Worm (Caenorhabditis elegans) whole organism, L4 larva: ENCODE results near the gene srsx-33.
"Not testable (repeated sequence)": the region's sequence is repeated elsewhere in the genome, so short reads cannot be mapped to it uniquely, and the experiment has no call there.

Experiments used
- F26F4.8 ChIP-seq: fragments of 200-800 bp; sonication (Bioruptor generic); conservative IDR thresholded peaks from 2 replicates; pipeline ENCODE4 v1.3.6; 2022; ENCODE audit warnings: missing genetic modification characterization, missing compliant biosample characterization
- F49E8.2 ChIP-seq: sonication (generic microtip); optimal IDR thresholded peaks from 2 replicates; lab custom pipeline; 2016; ENCODE audit warnings: missing compliant biosample characterization, mild to moderate bottlenecking, missing genetic modification characterization, borderline replicate concordance
- ZK546.5 ChIP-seq, 2 experiments: sonication (generic microtip); optimal IDR thresholded peaks; 2 replicates each; lab custom pipeline; 2017; ENCODE audit warnings: missing biosample characterization in 2 of 2, missing genetic modification characterization in 2 of 2
- arid-1 ChIP-seq: fragments of 200-800 bp; sonication (Bioruptor generic); conservative IDR thresholded peaks from 2 replicates; pipeline ENCODE4 v1.3.6; 2022; ENCODE audit warnings: missing genetic modification reagents, missing genetic modification characterization, missing compliant biosample characterization
- attf-4 ChIP-seq: sonication (generic microtip); optimal IDR thresholded peaks from 3 replicates; lab custom pipeline; 2017; ENCODE audit warnings: missing biosample characterization, missing genetic modification characterization
- ceh-82 ChIP-seq: sonication (generic microtip); optimal IDR thresholded peaks from 2 replicates; lab custom pipeline; 2017; ENCODE audit warnings: missing biosample characterization, missing genetic modification characterization
- ctbp-1 ChIP-seq: fragments of 200-800 bp; sonication (Bioruptor generic); IDR thresholded peaks from 2 replicates; pipeline ENCODE4 v1.3.6; 2022; ENCODE audit warnings: missing genetic modification reagents, missing genetic modification characterization, missing compliant biosample characterization
- dmd-6 ChIP-seq: fragments of 200-800 bp; sonication (Bioruptor generic); IDR thresholded peaks from 2 replicates; pipeline ENCODE4 v1.3.6; 2022; ENCODE audit warnings: missing genetic modification reagents, missing genetic modification characterization, missing compliant biosample characterization
- dmd-9 ChIP-seq: fragments of 200-800 bp; sonication (Bioruptor generic); IDR thresholded peaks from 2 replicates; pipeline ENCODE4 v1.3.6; 2022; ENCODE audit warnings: missing genetic modification reagents, missing genetic modification characterization, missing compliant biosample characterization
- egl-43 ChIP-seq: fragments of 200-800 bp; sonication (Bioruptor generic); IDR thresholded peaks from 2 replicates; pipeline ENCODE4 v1.3.6; 2022; ENCODE audit warnings: missing genetic modification reagents, missing genetic modification characterization, missing compliant biosample characterization
- fkh-10 ChIP-seq: fragments of 150-350 bp; optimal IDR thresholded peaks from 2 replicates; lab custom pipeline; 2014; ENCODE audit warnings: missing biosample characterization, missing genetic modification reagents, missing genetic modification characterization
- hmg-1.1 ChIP-seq: fragments of 200-800 bp; sonication (Bioruptor generic); IDR thresholded peaks from 2 replicates; pipeline ENCODE4 v1.3.6; 2022; ENCODE audit warnings: missing genetic modification reagents, missing genetic modification characterization, missing compliant biosample characterization
- jun-1 ChIP-seq: fragments of 150-350 bp; optimal IDR thresholded peaks from 2 replicates; lab custom pipeline; 2014; ENCODE audit warnings: missing biosample characterization, missing genetic modification reagents, missing genetic modification characterization
- lin-29 ChIP-seq: fragments of 200-800 bp; sonication (Bioruptor generic); IDR thresholded peaks from 2 replicates; pipeline ENCODE4 v1.3.6; 2022; ENCODE audit warnings: missing genetic modification reagents, missing genetic modification characterization, missing compliant biosample characterization
- lir-3 ChIP-seq: sonication (generic microtip); optimal IDR thresholded peaks from 2 replicates; lab custom pipeline; 2016; ENCODE audit warnings: mild to moderate bottlenecking, missing genetic modification characterization, missing compliant biosample characterization
- lsy-2 ChIP-seq, 2 experiments: fragments of 150-350 bp in 1 of 2; sonication (generic microtip) in 1 of 2; optimal IDR thresholded peaks; 2 replicates each; lab custom pipeline; 2014 to 2017; ENCODE audit warnings: missing biosample characterization in 2 of 2, missing genetic modification characterization in 2 of 2
- mep-1 ChIP-seq: fragments of 150-350 bp; sonication (generic microtip); optimal IDR thresholded peaks from 3 replicates; lab custom pipeline; 2014; ENCODE audit warnings: missing biosample characterization, missing genetic modification characterization
- mxl-3 ChIP-seq: fragments of 200-800 bp; sonication (Bioruptor generic); optimal IDR thresholded peaks from 2 replicates; lab custom pipeline; 2018; ENCODE audit warnings: mild to moderate bottlenecking, missing genetic modification characterization, missing compliant biosample characterization
- nhr-102 ChIP-seq: sonication (generic microtip); optimal IDR thresholded peaks from 2 replicates; lab custom pipeline; 2016; ENCODE audit warnings: mild to moderate bottlenecking, missing genetic modification characterization, moderate library complexity, missing compliant biosample characterization
- nhr-25 ChIP-seq: sonication (generic microtip); optimal IDR thresholded peaks from 2 replicates; lab custom pipeline; 2017; ENCODE audit warnings: missing genetic modification characterization, mild to moderate bottlenecking, missing compliant biosample characterization, antibody characterized with exemption, moderate library complexity, borderline replicate concordance; ENCODE audit not compliant: insufficient read depth
- nhr-28 ChIP-seq: fragments of 150-350 bp; optimal IDR thresholded peaks from 2 replicates; lab custom pipeline; 2014; ENCODE audit warnings: missing biosample characterization, missing genetic modification characterization
- nhr-77 ChIP-seq: fragments of 150-350 bp; optimal IDR thresholded peaks from 2 replicates; lab custom pipeline; 2014; ENCODE audit warnings: missing biosample characterization, missing genetic modification characterization
- pqm-1 ChIP-seq: sonication (generic microtip); optimal IDR thresholded peaks from 2 replicates; lab custom pipeline; 2017; ENCODE audit warnings: missing biosample characterization, missing genetic modification characterization
- spr-1 ChIP-seq: sonication (generic microtip); optimal IDR thresholded peaks from 2 replicates; lab custom pipeline; 2016; ENCODE audit warnings: mild to moderate bottlenecking, missing genetic modification characterization, missing compliant biosample characterization
- unc-130 ChIP-seq: sonication (generic microtip); optimal IDR thresholded peaks from 2 replicates; lab custom pipeline; 2016; ENCODE audit warnings: missing genetic modification reagents, missing genetic modification characterization, missing compliant biosample characterization
- unc-39 ChIP-seq: sonication (generic microtip); optimal IDR thresholded peaks from 2 replicates; lab custom pipeline; 2017; ENCODE audit warnings: missing biosample characterization, missing genetic modification characterization
- unc-62 ChIP-seq, 3 experiments: fragments of 150-350 bp in 1 of 3; sonication (generic microtip); optimal IDR thresholded peaks in 2 of 3; peaks in 1 of 3; 1 replicate in 1 of 3; 2 replicates in 2 of 3; lab custom pipeline; 2014 to 2017; ENCODE audit warnings: missing biosample characterization in 3 of 3, missing genetic modification characterization in 3 of 3, missing genetic modification reagents in 3 of 3, missing genotype in 1 of 3
- zag-1 ChIP-seq: fragments of 150-350 bp; optimal IDR thresholded peaks from 2 replicates; lab custom pipeline; 2014; ENCODE audit warnings: missing biosample characterization, missing genetic modification characterization
- zip-2 ChIP-seq: fragments of 150-350 bp; optimal IDR thresholded peaks from 2 replicates; lab custom pipeline; 2014; ENCODE audit warnings: missing biosample characterization, missing genetic modification characterization

Gene srsx-33

ce11 chrV:11252429-11252828 lies at the start of gene srsx-33:
Gene srsx-33, minus strand, starts transcription at chrV:11252529.
- TF ChIP-seq dmd-9 (GFP tag; lab: Robert Waterston, UW) (no peak), ZK546.5 (tag; optimal IDR thresholded peaks at IDR 0.05; lab: Kevin White, UChicago) (no peak), ceh-82 (no peak), zag-1 (tag; lab: Kevin White, UChicago) (no peak), egl-43 (GFP tag; lab: Robert Waterston, UW) (no peak)

ce11 chrV:11300539-11300938 lies 48.2 kb upstream of the srsx-33 start, which contains the start of gene srh-47:
Gene srh-47, minus strand, starts transcription at chrV:11300639.
- TF ChIP-seq unc-62 (GFP tag; optimal IDR thresholded peaks at IDR 0.05 in 1 of 2; lab: Kevin White, UChicago) (peak in 1 of 2 experiments; percentile 42), unc-62 (tag; optimal IDR thresholded peaks at IDR 0.05; lab: Kevin White, UChicago) (no peak), lir-3 (tag; lab: Kevin White, UChicago) (no peak)

DNA sequence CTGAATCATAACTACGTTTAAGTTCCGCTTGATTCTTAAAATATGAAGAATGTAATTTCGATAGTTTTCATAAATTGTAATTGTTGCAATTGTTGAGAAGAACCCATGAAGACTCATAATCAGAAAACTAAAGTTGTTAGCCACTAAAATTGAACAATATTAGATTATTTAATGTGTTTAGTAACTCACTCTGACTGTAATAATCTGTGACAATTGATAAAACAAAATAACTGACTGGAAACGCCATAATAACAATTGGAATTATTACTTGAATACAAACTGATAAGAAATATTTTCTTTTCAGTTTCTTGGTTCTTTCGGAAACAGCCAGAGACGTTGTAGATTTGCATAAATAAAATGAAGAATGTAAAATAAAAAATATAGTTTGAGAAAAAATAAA lies 47.1 kb upstream of the srsx-33 start:
- TF ChIP-seq nhr-28 (tag; lab: Kevin White, UChicago) (peak; percentile 67), nhr-77 (peak; percentile 6), dmd-6 (GFP tag; lab: Robert Waterston, UW) (no peak), nhr-102 (tag; lab: Kevin White, UChicago) (no peak)

DNA sequence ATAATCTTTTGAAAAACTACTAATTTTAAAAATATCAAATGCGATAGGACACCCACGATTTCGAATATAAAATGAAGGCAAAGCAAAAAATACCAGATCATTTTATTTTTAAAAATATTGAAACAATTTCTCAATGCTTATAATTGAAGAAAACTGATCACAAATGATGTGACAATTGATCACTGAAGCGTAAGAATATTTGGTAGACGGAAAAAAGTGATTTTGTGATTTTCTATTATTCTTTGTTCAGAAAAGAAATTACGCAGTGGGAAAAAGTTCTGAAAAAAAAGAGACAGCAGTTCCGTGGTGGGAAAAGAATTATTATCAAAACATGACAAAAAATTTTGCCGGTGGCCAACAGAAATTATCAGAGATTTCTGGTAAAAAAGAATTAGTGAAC lies 46.3 kb upstream of the srsx-33 start, which contains the start of gene T03F7.5:
Gene T03F7.5 (minus strand): TSS at position 101 of the 400 bp plus-strand sequence.
- TF ChIP-seq F26F4.8 (GFP tag; lab: Robert Waterston, UW), result no peak
- TF ChIP-seq jun-1, result no peak
- no peak for TF ChIP-seq attf-4
- no peak for TF ChIP-seq F49E8.2 (tag; lab: Kevin White, UChicago)

DNA sequence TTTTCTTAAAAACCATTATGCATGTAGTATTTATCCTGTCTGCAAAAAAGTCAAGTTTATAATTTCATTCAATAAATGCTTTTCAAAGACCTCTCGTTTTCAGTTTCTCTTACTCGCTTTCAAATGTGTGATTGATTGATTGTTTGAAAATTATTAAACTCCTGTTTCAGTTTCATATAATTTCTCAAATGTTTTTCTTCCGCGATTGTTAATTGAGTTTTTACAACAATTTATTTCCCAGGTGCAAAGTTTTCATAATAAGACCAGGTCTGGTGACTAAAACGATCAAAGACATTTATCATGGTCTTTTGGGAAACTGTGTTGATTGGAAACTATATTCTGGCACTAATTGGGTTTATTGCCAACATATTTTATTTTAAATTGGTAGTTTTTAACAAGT lies 42.1 kb upstream of the srsx-33 start, which contains the start of gene T03F7.6:
Gene T03F7.6 (plus strand): TSS at position 301 of the 400 bp plus-strand sequence.
- TF ChIP-seq lin-29 (GFP tag; lab: Robert Waterston, UW) (no peak), pqm-1 (tag; lab: Kevin White, UChicago) (no peak), unc-39 (tag; lab: Kevin White, UChicago) (no peak), unc-130 (GFP tag; lab: Kevin White, UChicago) (no peak), mep-1 (no peak)

ce11 chrV:11292682-11293081 lies 40.4 kb upstream of the srsx-33 start:
- no peak for TF ChIP-seq arid-1 (GFP tag; lab: Robert Waterston, UW)

- no peak for TF ChIP-seq nhr-25
- no peak for TF ChIP-seq zip-2
- no peak for TF ChIP-seq fkh-10 (GFP tag; lab: Kevin White, UChicago)
- no peak for TF ChIP-seq hmg-1.1 (GFP tag; lab: Robert Waterston, UW)
- no peak for TF ChIP-seq lsy-2 (tag; optimal IDR thresholded peaks at IDR 0.05; lab: Kevin White, UChicago)
- no peak for TF ChIP-seq ctbp-1 (GFP tag; lab: Robert Waterston, UW)
Measured at ce11 chrV:11290888-11291287, 38.6 kb upstream of the srsx-33 start, which contains the start of gene C03E10.1. Gene C03E10.1, plus strand, starts transcription at chrV:11291188.

ce11 chrV:11286114-11286513 lies 33.8 kb upstream of the srsx-33 start, which contains the start of gene C03E10.3:
Gene C03E10.3, plus strand, starts transcription at chrV:11286414.
- not testable (repeated sequence) for TF ChIP-seq mxl-3; F49E8.2 (tag; lab: Kevin White, UChicago); spr-1
